Fruit fly (Drosophila melanogaster): ENCODE data around the gene D12.

Gene D12

DNA sequence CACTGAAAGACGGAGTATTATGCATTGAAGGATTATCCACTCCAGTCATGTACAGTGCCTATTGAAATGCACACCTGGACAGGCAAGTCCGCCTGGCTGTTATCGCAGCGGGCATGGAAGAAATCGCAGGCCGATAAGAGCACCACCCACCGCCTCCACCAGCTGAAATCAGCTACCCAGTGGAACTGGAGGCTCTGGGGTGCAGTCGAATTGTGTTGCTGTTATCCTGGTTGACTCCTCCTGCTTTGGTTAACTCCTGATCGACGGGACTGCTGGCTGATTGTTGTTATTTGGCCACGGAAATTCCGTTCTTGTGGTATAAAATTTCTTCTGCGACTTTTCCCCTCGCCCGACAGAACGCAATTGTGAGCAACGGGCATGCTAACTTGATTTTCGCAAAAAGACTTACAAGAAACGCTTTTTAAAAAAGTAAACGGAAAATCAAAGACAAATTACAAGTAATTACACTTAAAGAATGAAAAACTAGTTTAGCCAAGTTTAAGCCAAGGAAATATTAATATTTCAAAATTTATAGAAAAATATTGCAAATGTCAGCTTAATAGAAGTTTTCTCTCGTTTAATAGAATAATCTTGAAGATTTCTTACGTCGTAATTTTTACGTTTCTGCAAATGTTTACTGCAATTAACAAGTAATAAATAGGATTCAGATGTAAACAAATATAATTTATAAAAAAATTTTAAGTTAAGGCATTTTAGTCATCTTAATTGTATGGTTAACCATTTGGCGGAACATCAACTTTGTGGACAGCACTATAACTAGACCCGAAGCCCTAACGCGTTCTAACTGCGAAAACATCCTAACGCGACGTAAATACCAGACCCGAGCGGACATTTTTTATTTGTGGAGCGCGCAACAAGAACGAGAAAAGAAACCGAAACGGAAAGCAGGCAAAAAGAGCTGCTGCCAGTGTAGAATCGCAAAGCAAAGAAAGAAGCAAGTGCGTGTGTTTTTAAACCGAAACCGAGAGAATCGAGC lies 22.0 kb downstream of the D12 start, which contains the start of the genes CG13398 and Akap200:
CG13398 (minus strand) TSS at position 370 of the 997 bp plus-strand sequence.
Akap200 (plus strand) TSS at position 804 of the 997 bp plus-strand sequence.
- no peak for TF ChIP-seq Dll (optimal IDR thresholded peaks at IDR 0.05)
- TF ChIP-seq psq (optimal IDR thresholded peaks at IDR 0.05): no peak
- no peak for TF ChIP-seq pan (optimal IDR thresholded peaks at IDR 0.05)
- no peak for TF ChIP-seq CG8478 (optimal IDR thresholded peaks at IDR 0.05)
- no peak for TF ChIP-seq usp (GFP tag; optimal IDR thresholded peaks at IDR 0.05)
- no peak for TF ChIP-seq EcR (GFP tag; optimal IDR thresholded peaks at IDR 0.05)

dm6 chr2L:8411530-8411929 lies 25.6 kb downstream of the D12 start, which contains the start of gene Naglu:
TSS of gene Naglu (minus strand) at chr2L:8411868.
- TF ChIP-seq psq (optimal IDR thresholded peaks at IDR 0.05) (no peak), usp (GFP tag; optimal IDR thresholded peaks at IDR 0.05) (no peak), CG8478 (optimal IDR thresholded peaks at IDR 0.05) (no peak), pan (optimal IDR thresholded peaks at IDR 0.05) (no peak), EcR (GFP tag; optimal IDR thresholded peaks at IDR 0.05) (no peak), Dll (optimal IDR thresholded peaks at IDR 0.05) (no peak)

- no peak for TF ChIP-seq pan (optimal IDR thresholded peaks at IDR 0.05)
- no peak for TF ChIP-seq usp (GFP tag; optimal IDR thresholded peaks at IDR 0.05)
- no peak for TF ChIP-seq psq (optimal IDR thresholded peaks at IDR 0.05)
- no peak for TF ChIP-seq EcR (GFP tag; optimal IDR thresholded peaks at IDR 0.05)
- TF ChIP-seq Dll (optimal IDR thresholded peaks at IDR 0.05): no peak
- TF ChIP-seq CG8478 (optimal IDR thresholded peaks at IDR 0.05): no peak
Observed at dm6 chr2L:8403286-8404270, 33.6 kb downstream of the D12 start, which contains the start of gene emb. TSS of gene emb (plus strand) at chr2L:8403573.

DNA sequence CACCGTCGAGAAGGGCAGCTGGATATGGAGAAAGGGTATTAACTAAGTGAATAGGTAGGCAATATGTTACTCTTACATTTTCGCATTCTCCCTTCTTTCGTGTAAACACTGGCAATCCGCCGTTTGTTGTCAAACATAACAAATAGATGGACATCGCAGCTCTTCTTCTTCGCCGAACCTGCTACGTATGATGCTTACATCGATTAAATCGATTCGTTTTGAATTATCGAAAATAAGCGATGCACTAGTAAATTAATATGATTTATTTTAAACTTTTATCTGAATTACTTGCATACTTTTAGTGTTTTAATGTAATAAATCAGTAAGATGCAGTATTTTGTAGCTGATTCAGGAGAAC lies 34.3 kb downstream of the D12 start, which contains the start of gene fy:
fy (minus strand) TSS at position 353 of the 358 bp plus-strand sequence.
- TF ChIP-seq EcR (GFP tag; optimal IDR thresholded peaks at IDR 0.05): no peak
- no peak for TF ChIP-seq usp (GFP tag; optimal IDR thresholded peaks at IDR 0.05)
- no peak for TF ChIP-seq pan (optimal IDR thresholded peaks at IDR 0.05)
- no peak for TF ChIP-seq CG8478 (optimal IDR thresholded peaks at IDR 0.05)
- no peak for TF ChIP-seq psq (optimal IDR thresholded peaks at IDR 0.05)
- no peak for TF ChIP-seq Dll (optimal IDR thresholded peaks at IDR 0.05)

- TF ChIP-seq psq (optimal IDR thresholded peaks at IDR 0.05): no peak
- TF ChIP-seq Dll (optimal IDR thresholded peaks at IDR 0.05): no peak
- TF ChIP-seq usp (GFP tag; optimal IDR thresholded peaks at IDR 0.05): no peak
- no peak for TF ChIP-seq CG8478 (optimal IDR thresholded peaks at IDR 0.05)
- no peak for TF ChIP-seq pan (optimal IDR thresholded peaks at IDR 0.05)
- no peak for TF ChIP-seq EcR (GFP tag; optimal IDR thresholded peaks at IDR 0.05)
Observed at dm6 chr2L:8399863-8400598, 37.1 kb downstream of the D12 start, which contains the start of gene CG31898. TSS of gene CG31898 (plus strand) at chr2L:8400421.

DNA sequence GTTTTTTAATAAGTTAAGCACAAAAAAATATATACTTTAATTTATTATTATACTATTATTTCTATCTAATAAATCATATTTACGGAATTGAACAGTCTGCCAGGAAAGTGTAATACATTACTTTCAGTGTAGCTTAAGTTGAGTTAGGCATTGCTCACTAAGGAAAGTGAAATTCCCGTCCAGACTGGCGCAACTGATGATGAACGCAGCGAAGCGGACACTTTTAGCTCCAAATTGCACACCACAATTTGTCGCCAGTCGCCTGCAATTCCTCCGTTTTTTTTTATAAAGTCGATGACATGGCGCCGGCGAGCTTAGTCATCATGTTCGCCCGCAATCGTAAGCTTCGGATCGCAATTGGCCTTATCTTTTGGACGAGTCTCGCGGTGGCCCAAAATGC lies 38.4 kb downstream of the D12 start, which contains the start of gene CG13386:
CG13386 (plus strand) TSS at position 301 of the 400 bp plus-strand sequence.
- TF ChIP-seq EcR (GFP tag; optimal IDR thresholded peaks at IDR 0.05) (no peak), pan (optimal IDR thresholded peaks at IDR 0.05) (no peak), usp (GFP tag; optimal IDR thresholded peaks at IDR 0.05) (no peak), psq (optimal IDR thresholded peaks at IDR 0.05) (no peak), Dll (optimal IDR thresholded peaks at IDR 0.05) (no peak), CG8478 (optimal IDR thresholded peaks at IDR 0.05) (no peak)

DNA sequence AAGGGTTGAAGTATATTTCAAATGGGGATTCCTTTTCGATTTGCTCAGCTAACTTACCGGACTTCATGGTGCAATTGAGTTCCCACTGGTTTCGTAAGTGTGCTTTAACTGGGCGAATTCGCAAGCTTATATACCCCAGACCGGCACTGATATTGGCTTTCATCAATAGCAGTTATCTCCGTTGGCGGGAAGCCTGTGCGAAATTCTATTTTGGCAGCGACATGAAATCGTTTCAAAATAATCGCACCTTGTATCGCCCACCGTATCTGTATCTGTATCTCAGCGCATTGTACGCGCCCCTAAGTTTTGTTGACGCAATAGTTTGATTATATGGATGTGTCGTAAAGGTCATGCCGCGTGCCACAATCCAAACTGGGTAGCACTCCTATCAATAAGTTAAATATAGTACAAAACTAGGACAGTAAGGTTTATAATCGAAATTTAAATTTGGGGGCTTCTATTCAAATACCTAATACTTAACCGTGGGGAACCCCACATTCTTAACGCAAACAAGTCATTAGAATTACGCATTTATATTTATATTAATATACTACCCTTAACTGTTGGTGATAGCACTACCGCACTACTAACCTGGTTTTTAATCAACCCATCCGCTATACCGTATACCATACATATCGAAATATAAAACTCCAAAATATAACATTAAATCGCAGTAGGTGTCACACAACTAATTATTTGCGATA lies 41.0 kb downstream of the D12 start, which contains the start of the genes Peritrophin-15a and CG13385:
Peritrophin-15a (minus strand) TSS at position 101 of the 704 bp plus-strand sequence.
CG13385 (plus strand) TSS at position 654 of the 704 bp plus-strand sequence.
- no peak for TF ChIP-seq usp (GFP tag; optimal IDR thresholded peaks at IDR 0.05)
- TF ChIP-seq EcR (GFP tag; optimal IDR thresholded peaks at IDR 0.05): no peak

- TF ChIP-seq psq (optimal IDR thresholded peaks at IDR 0.05) (no peak), pan (optimal IDR thresholded peaks at IDR 0.05) (no peak), CG8478 (optimal IDR thresholded peaks at IDR 0.05) (no peak), EcR (GFP tag; optimal IDR thresholded peaks at IDR 0.05) (no peak), Dll (optimal IDR thresholded peaks at IDR 0.05) (no peak), usp (GFP tag; optimal IDR thresholded peaks at IDR 0.05) (no peak)
Observed at dm6 chr2L:8394840-8395239, 42.3 kb downstream of the D12 start, which contains the start of gene Peritrophin-15b. TSS of gene Peritrophin-15b (minus strand) at chr2L:8394940.

DNA sequence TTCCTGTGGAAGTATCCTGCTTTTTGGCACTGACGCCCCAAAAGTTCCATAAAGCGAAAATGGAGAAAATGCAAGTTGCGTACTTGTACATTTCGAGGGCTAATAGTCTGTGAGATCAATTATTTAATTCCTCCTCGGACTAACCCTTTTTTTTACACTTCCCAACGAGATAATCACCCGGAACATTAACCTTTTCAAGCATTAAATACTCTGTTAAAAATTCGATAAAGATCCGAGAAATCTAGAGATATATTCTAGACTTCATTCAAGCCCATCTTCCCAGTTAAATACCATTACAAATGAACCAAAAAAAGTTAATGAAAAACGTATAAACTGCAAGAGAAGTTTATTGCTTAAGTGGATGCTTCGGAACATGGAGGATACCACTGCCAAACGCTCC lies 43.0 kb downstream of the D12 start, which contains the start of gene lectin-29Ca:
lectin-29Ca (minus strand) TSS at position 101 of the 400 bp plus-strand sequence.
- TF ChIP-seq Dll (optimal IDR thresholded peaks at IDR 0.05): no peak
- no peak for TF ChIP-seq CG8478 (optimal IDR thresholded peaks at IDR 0.05)
- no peak for TF ChIP-seq pan (optimal IDR thresholded peaks at IDR 0.05)
- no peak for TF ChIP-seq EcR (GFP tag; optimal IDR thresholded peaks at IDR 0.05)
- TF ChIP-seq usp (GFP tag; optimal IDR thresholded peaks at IDR 0.05): no peak
- no peak for TF ChIP-seq psq (optimal IDR thresholded peaks at IDR 0.05)

dm6 chr2L:8393122-8393521 lies 44.0 kb downstream of the D12 start, which contains the start of gene Acp29AB:
TSS of gene Acp29AB (minus strand) at chr2L:8393222.
- TF ChIP-seq Dll (optimal IDR thresholded peaks at IDR 0.05) (no peak), pan (optimal IDR thresholded peaks at IDR 0.05) (no peak), usp (GFP tag; optimal IDR thresholded peaks at IDR 0.05) (no peak), CG8478 (optimal IDR thresholded peaks at IDR 0.05) (no peak), psq (optimal IDR thresholded peaks at IDR 0.05) (no peak), EcR (GFP tag; optimal IDR thresholded peaks at IDR 0.05) (no peak)
